Fruit fly (Drosophila melanogaster): Measurements from ENCODE around the gene Ms.

DNA sequence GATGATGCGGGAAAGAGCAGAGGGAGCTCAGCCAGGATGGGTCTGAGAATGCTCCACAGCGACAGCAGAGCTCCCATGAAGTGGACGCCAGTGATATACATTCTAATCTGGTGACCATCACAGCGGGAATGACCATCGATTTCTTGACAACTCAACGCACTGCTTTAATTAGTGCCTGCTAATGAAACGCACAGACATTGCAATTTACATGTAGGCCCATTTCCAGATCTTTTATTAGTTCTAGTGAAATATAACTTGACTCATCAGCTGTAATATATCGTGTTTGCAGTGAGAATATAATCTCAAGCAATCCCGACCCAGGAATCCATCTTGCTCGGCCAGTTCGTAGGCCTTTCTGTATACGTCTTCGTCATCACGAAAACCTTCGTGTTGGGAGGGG lies 25.8 kb downstream of the Ms start, which contains the start of gene CG42811:
- TF ChIP-seq CTCF (optimal IDR thresholded peaks at IDR 0.05) (no peak), CG8478 (optimal IDR thresholded peaks at IDR 0.05) (no peak)
